Fruit fly (Drosophila melanogaster): ENCODE data around the gene CG33301.

The CG33301 gene

DNA sequence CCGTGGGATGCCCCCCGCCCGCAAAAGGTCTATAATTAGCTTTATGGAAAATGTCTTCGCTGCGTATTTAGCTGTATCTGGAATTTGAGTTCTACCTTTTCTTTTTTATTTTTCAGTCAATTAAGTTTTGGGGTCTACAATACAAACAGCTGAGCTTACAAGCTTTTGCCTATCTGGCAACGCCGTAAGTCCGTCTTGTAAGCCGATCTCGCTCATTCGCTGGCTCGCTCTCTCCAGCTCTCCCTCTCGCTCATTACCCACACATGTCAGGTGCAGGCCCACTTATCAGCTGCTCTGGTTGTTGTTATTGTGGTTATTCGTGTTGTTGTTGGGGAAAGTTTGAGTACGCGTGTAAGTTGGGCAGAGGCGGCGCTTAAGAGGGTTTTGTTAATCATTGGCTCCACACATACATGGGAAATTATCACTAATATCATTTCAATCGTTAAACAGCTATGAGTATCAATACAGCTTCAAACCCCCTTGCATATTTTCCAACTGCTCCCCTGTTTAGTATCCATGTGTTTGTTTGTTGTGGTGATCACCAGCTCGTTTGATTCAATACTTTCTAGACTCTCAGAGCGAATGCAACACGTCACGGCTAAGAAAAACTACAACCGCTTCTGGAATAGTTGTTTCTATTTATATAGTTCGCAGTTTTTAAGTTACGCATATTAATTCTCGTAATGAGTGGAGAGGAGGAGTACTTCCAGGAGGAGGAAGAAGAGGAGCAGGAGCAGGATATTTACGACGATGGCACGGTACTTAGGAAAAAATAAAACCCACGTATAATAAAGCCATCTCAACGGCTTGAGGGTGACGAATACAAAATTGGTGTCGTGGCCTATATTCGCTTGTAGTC is 39.4 kb upstream of the CG33301 start (continued):
- TF ChIP-seq cato (GFP tag; optimal IDR thresholded peaks at IDR 0.05; ENCODE audit: borderline replicate concordance), result peak; percentile 88
- peak; percentile 98 for TF ChIP-seq CG4360 (GFP tag; IDR thresholded peaks at IDR 0.05)
- peak; percentile 92 for TF ChIP-seq CG3407 (GFP tag; optimal IDR thresholded peaks at IDR 0.05)
- TF ChIP-seq Kr (GFP tag; optimal IDR thresholded peaks at IDR 0.05), result no peak
- peak; percentile 74 for TF ChIP-seq TFAM (GFP tag; optimal IDR thresholded peaks at IDR 0.05)
- TF ChIP-seq CG5953 (GFP tag; IDR thresholded peaks at IDR 0.05), result peak; percentile 92
- TF ChIP-seq CG11560 (tag; IDR thresholded peaks at IDR 0.05), result peak; percentile 89
- peak; percentile 91 for TF ChIP-seq MTF-1 (GFP tag; optimal IDR thresholded peaks at IDR 0.05; ENCODE audit: borderline replicate concordance)
- TF ChIP-seq Sry-β (GFP tag; optimal IDR thresholded peaks at IDR 0.05), result peak; percentile 44
- peak; percentile 90 for TF ChIP-seq CG11696 (GFP tag; IDR thresholded peaks at IDR 0.05)
- peak; percentile 89 for TF ChIP-seq Spps (tag; optimal IDR thresholded peaks at IDR 0.05)
- TF ChIP-seq CoRest (tag; optimal IDR thresholded peaks at IDR 0.05), result peak; percentile 97
- TF ChIP-seq unc-4 (GFP tag; IDR thresholded peaks at IDR 0.05; ENCODE audit: partially characterized antibody), result 0 out of 2 replicates have a peak, but pooled peaks have one; percentile 14
- TF ChIP-seq tap (tag; optimal IDR thresholded peaks at IDR 0.05), result peak; percentile 93
- peak; percentile 96 for TF ChIP-seq CG12391 (tag; optimal IDR thresholded peaks at IDR 0.05)
- TF ChIP-seq Pdp1 (GFP tag; optimal IDR thresholded peaks at IDR 0.05), result peak; percentile 96 to 98
- TF ChIP-seq CG13424 (tag; optimal IDR thresholded peaks at IDR 0.05), result peak; percentile 97
- peak; percentile 94 for TF ChIP-seq en (GFP tag; optimal IDR thresholded peaks at IDR 0.05)
- peak; percentile 97 for TF ChIP-seq Atf6 (GFP tag; IDR thresholded peaks at IDR 0.05)
- TF ChIP-seq yki (optimal IDR thresholded peaks at IDR 0.05), result no peak
- peak; percentile 90 for TF ChIP-seq ham (GFP tag; IDR thresholded peaks at IDR 0.05)
- TF ChIP-seq Sox102F (GFP tag; optimal IDR thresholded peaks at IDR 0.05), result peak; percentile 96
- TF ChIP-seq ab (GFP tag; optimal IDR thresholded peaks at IDR 0.05), result peak; percentile 96
- TF ChIP-seq CG11398 (GFP tag; optimal IDR thresholded peaks at IDR 0.05), result peak; percentile 97
- TF ChIP-seq sim (GFP tag; IDR thresholded peaks at IDR 0.05), result peak; percentile 90
- peak; percentile 92 for TF ChIP-seq CG4328 (GFP tag; optimal IDR thresholded peaks at IDR 0.05)
- peak; percentile 81 for TF ChIP-seq kni (GFP tag; optimal IDR thresholded peaks at IDR 0.05)
- TF ChIP-seq CG2199 (GFP tag; IDR thresholded peaks at IDR 0.05), result peak; percentile 98
- TF ChIP-seq CG13624 (GFP tag; optimal IDR thresholded peaks at IDR 0.05), result peak; percentile 99
- no peak for TF ChIP-seq lov (optimal IDR thresholded peaks at IDR 0.05)
- TF ChIP-seq lov (GFP tag; IDR thresholded peaks at IDR 0.05), result peak; percentile 92
- TF ChIP-seq CG43689 (GFP tag; IDR thresholded peaks at IDR 0.05), result peak; percentile 93
- peak; percentile 95 for TF ChIP-seq CG6175 (GFP tag; IDR thresholded peaks at IDR 0.05)
- peak; percentile 14 to 26 for TF ChIP-seq insv (GFP tag; optimal IDR thresholded peaks at IDR 0.05)
- peak; percentile 98 for TF ChIP-seq ranshi (GFP tag; IDR thresholded peaks at IDR 0.05)
- TF ChIP-seq CG10654 (GFP tag; optimal IDR thresholded peaks at IDR 0.05), result peak; percentile 95
- peak; percentile 97 for TF ChIP-seq kay (GFP tag; optimal IDR thresholded peaks at IDR 0.05)
- peak; percentile 80 for TF ChIP-seq Deaf1 (tag; optimal IDR thresholded peaks at IDR 0.05)
- TF ChIP-seq zen (tag; optimal IDR thresholded peaks at IDR 0.05), result peak; percentile 93
- TF ChIP-seq ken (GFP tag; IDR thresholded peaks at IDR 0.05), result peak; percentile 98
- peak; percentile 84 for TF ChIP-seq CG15514 (GFP tag; optimal IDR thresholded peaks at IDR 0.05)
- TF ChIP-seq salm (tag; optimal IDR thresholded peaks at IDR 0.05), result peak; percentile 89
- TF ChIP-seq cas (GFP tag; IDR thresholded peaks at IDR 0.05), result peak; percentile 97
- TF ChIP-seq CG15073 (GFP tag; optimal IDR thresholded peaks at IDR 0.05), result peak; percentile 62
- TF ChIP-seq ash1 (GFP tag; optimal IDR thresholded peaks at IDR 0.05), result peak; percentile 94
- no peak for TF ChIP-seq Eip74EF (GFP tag; optimal IDR thresholded peaks at IDR 0.05)
- peak; percentile 93 for TF ChIP-seq CG17385 (GFP tag; optimal IDR thresholded peaks at IDR 0.05)
- TF ChIP-seq Dbx (GFP tag; IDR thresholded peaks at IDR 0.05), result peak; percentile 99
- peak; percentile 71 for TF ChIP-seq Sry-δ (GFP tag; optimal IDR thresholded peaks at IDR 0.05)

Measured in whole organism, embryonic.